Fruit fly (Drosophila melanogaster) whole organism, embryonic: Measurements from ENCODE around the gene CG13896.
A peak's percentile ranks its signal among the peaks of the same experiment; 100 is the strongest.

ENCODE experiments used
- CG10565 ChIP-seq: fragments of 200-800 bp; sonication (Bioruptor generic); optimal IDR thresholded peaks from 3 replicates; lab custom pipeline; 2016; ENCODE audit warnings: missing biosample characterization, mild to moderate bottlenecking, missing genetic modification characterization
- CG10979 ChIP-seq: fragments of 200-800 bp; sonication (Bioruptor generic); optimal IDR thresholded peaks from 2 replicates; lab custom pipeline; 2018; ENCODE audit warnings: missing biosample characterization, mild to moderate bottlenecking, missing genetic modification characterization, moderate library complexity
- CG11696 ChIP-seq: fragments of 200-800 bp; sonication (Bioruptor generic); IDR thresholded peaks from 2 replicates; pipeline ENCODE4 v1.3.6; 2022; ENCODE audit warnings: missing biosample characterization, missing genetic modification characterization
- CG12659 ChIP-seq: fragments of 200-800 bp; sonication (Bioruptor generic); optimal IDR thresholded peaks from 3 replicates; lab custom pipeline; 2017; ENCODE audit warnings: mild to moderate bottlenecking, missing biosample characterization, missing genetic modification reagents, missing genetic modification characterization
- CG13296 ChIP-seq: fragments of 200-800 bp; sonication (Bioruptor generic); optimal IDR thresholded peaks from 3 replicates; lab custom pipeline; 2018; ENCODE audit warnings: missing biosample characterization, mild to moderate bottlenecking, missing genetic modification characterization
- CG14710 ChIP-seq: fragments of 200-800 bp; sonication (Bioruptor generic); optimal IDR thresholded peaks from 3 replicates; lab custom pipeline; 2019; ENCODE audit warnings: missing biosample characterization, mild to moderate bottlenecking, missing genetic modification characterization, moderate library complexity
- CG17802 ChIP-seq: fragments of 200-800 bp; sonication (Bioruptor generic); optimal IDR thresholded peaks from 2 replicates; lab custom pipeline; 2018; ENCODE audit warnings: missing biosample characterization, mild to moderate bottlenecking, missing genetic modification characterization, moderate library complexity
- CG18262 ChIP-seq: fragments of 200-800 bp; optimal IDR thresholded peaks from 3 replicates; lab custom pipeline; 2019; ENCODE audit warnings: missing biosample characterization, mild to moderate bottlenecking, missing genetic modification characterization, moderate library complexity
- CG31224 ChIP-seq: fragments of 200-800 bp; sonication (Bioruptor generic); IDR thresholded peaks from 2 replicates; pipeline ENCODE4 v1.3.6; 2022; ENCODE audit warnings: missing biosample characterization, missing genetic modification characterization
- CG33557 ChIP-seq: fragments of 200-800 bp; sonication (Bioruptor generic); optimal IDR thresholded peaks from 2 replicates; lab custom pipeline; 2019; ENCODE audit warnings: missing biosample characterization, mild to moderate bottlenecking, missing genetic modification characterization, moderate library complexity
- CG3847 ChIP-seq: fragments of 200-800 bp; sonication (Bioruptor generic); IDR thresholded peaks from 2 replicates; pipeline ENCODE4 v1.3.6; 2022; ENCODE audit warnings: missing biosample characterization, missing genetic modification characterization
- CG6175 ChIP-seq: fragments of 200-800 bp; sonication (Bioruptor generic); IDR thresholded peaks from 3 replicates; pipeline ENCODE4 v1.3.6; 2022; ENCODE audit warnings: missing biosample characterization, missing genetic modification characterization
- CG6683 ChIP-seq: fragments of 200-800 bp; sonication (Bioruptor generic); optimal IDR thresholded peaks from 2 replicates; lab custom pipeline; 2017; ENCODE audit warnings: missing biosample characterization, mild to moderate bottlenecking, missing genetic modification characterization, missing genetic modification reagents
- CG8290 ChIP-seq, 3 experiments: fragments of 200-800 bp; sonication (Bioruptor generic); optimal IDR thresholded peaks; 2 replicates each; lab custom pipeline; 2016 to 2019; ENCODE audit warnings: missing biosample characterization in 3 of 3, missing genetic modification characterization in 3 of 3, mild to moderate bottlenecking in 2 of 3, moderate library complexity in 1 of 3
- CG9797 ChIP-seq: fragments of 200-800 bp; sonication (Bioruptor generic); optimal IDR thresholded peaks from 3 replicates; lab custom pipeline; 2018; ENCODE audit warnings: missing biosample characterization, mild to moderate bottlenecking, missing genetic modification characterization
- CG9817 ChIP-seq: fragments of 200-800 bp; sonication (Bioruptor generic); optimal IDR thresholded peaks from 2 replicates; lab custom pipeline; 2018; ENCODE audit warnings: missing biosample characterization, mild to moderate bottlenecking, missing genetic modification characterization, moderate library complexity
- CTCF ChIP-seq: fragments of 200-800 bp; sonication (Bioruptor generic); optimal IDR thresholded peaks from 2 replicates; lab custom pipeline; 2017; ENCODE audit warnings: missing biosample characterization, mild to moderate bottlenecking, missing genetic modification characterization, moderate library complexity
- Dip2 ChIP-seq: fragments of 200-800 bp; sonication (Bioruptor generic); IDR thresholded peaks from 2 replicates; pipeline ENCODE4 v1.3.6; 2022; ENCODE audit warnings: missing biosample characterization, missing genetic modification characterization
- Dp ChIP-seq: fragments of 200-800 bp; sonication (Bioruptor generic); optimal IDR thresholded peaks from 2 replicates; lab custom pipeline; 2018; ENCODE audit warnings: missing biosample characterization, mild to moderate bottlenecking, missing genetic modification characterization, moderate library complexity
- Ets65A ChIP-seq: fragments of 200-800 bp; sonication (Bioruptor generic); peaks from one replicate; lab custom pipeline; 2016; ENCODE audit warnings: missing biosample characterization, missing genetic modification characterization
- HHEX ChIP-seq: fragments of 200-800 bp; sonication (Bioruptor generic); optimal IDR thresholded peaks from 3 replicates; lab custom pipeline; 2017; ENCODE audit warnings: missing biosample characterization, mild to moderate bottlenecking, missing genetic modification characterization, missing genetic modification reagents
- Hr51 ChIP-seq, 2 experiments: fragments of 200-800 bp; sonication (Bioruptor generic); optimal IDR thresholded peaks; 2 replicates in 1 of 2; 3 replicates in 1 of 2; lab custom pipeline; 2016 to 2018; ENCODE audit warnings: missing biosample characterization in 2 of 2, missing genetic modification characterization in 2 of 2, mild to moderate bottlenecking in 1 of 2, moderate library complexity in 1 of 2
- Nf-YB ChIP-seq: fragments of 200-800 bp; sonication (Bioruptor generic); optimal IDR thresholded peaks from 3 replicates; lab custom pipeline; 2019; ENCODE audit warnings: missing biosample characterization, mild to moderate bottlenecking, missing genetic modification characterization, moderate library complexity
- PHDP ChIP-seq: fragments of 200-800 bp; sonication (Bioruptor generic); optimal IDR thresholded peaks from 3 replicates; lab custom pipeline; 2018; ENCODE audit warnings: missing biosample characterization, mild to moderate bottlenecking, missing genetic modification characterization, moderate library complexity
- Sry-β ChIP-seq: fragments of 200-800 bp; sonication (Bioruptor generic); optimal IDR thresholded peaks from 2 replicates; lab custom pipeline; 2018; ENCODE audit warnings: missing biosample characterization, mild to moderate bottlenecking, missing genetic modification characterization, moderate library complexity
- Usf ChIP-seq: fragments of 200-800 bp; sonication (Bioruptor generic); optimal IDR thresholded peaks from 2 replicates; lab custom pipeline; 2017; ENCODE audit warnings: missing genotype, missing biosample characterization, missing genetic modification characterization
- Xrp1 ChIP-seq: fragments of 200-800 bp; sonication (Bioruptor generic); IDR thresholded peaks from 2 replicates; pipeline ENCODE4 v1.3.6; 2022; ENCODE audit warnings: missing biosample characterization, missing genetic modification characterization
- bbx ChIP-seq: fragments of 200-800 bp; sonication (Bioruptor generic); IDR thresholded peaks from 2 replicates; pipeline ENCODE4 v1.3.6; 2022; ENCODE audit warnings: missing biosample characterization, missing genetic modification characterization; ENCODE audit not compliant: partially characterized antibody
- bsh ChIP-seq, 2 experiments: fragments of 200-800 bp; sonication (Bioruptor generic); optimal IDR thresholded peaks; 2 replicates each; lab custom pipeline; 2017 to 2018; ENCODE audit warnings: mild to moderate bottlenecking in 2 of 2, missing biosample characterization in 2 of 2, missing genetic modification characterization in 2 of 2, moderate library complexity in 1 of 2
- cas ChIP-seq: fragments of 200-800 bp; sonication (Bioruptor generic); IDR thresholded peaks from 2 replicates; pipeline ENCODE4 v1.3.6; 2022; ENCODE audit warnings: missing biosample characterization, missing genetic modification characterization
- cato ChIP-seq: fragments of 200-800 bp; sonication (Bioruptor generic); optimal IDR thresholded peaks from 2 replicates; lab custom pipeline; 2016; ENCODE audit warnings: missing biosample characterization, missing genetic modification characterization, borderline replicate concordance
- caup ChIP-seq: fragments of 200-800 bp; sonication (Bioruptor generic); optimal IDR thresholded peaks from 3 replicates; lab custom pipeline; 2017; ENCODE audit warnings: missing biosample characterization, mild to moderate bottlenecking, missing genetic modification characterization, moderate library complexity; ENCODE audit not compliant: severe bottlenecking
- chm ChIP-seq: fragments of 200-800 bp; sonication (Bioruptor generic); IDR thresholded peaks from 2 replicates; pipeline ENCODE4 v1.3.6; 2022; ENCODE audit warnings: missing biosample characterization, missing genetic modification characterization
- grau ChIP-seq: fragments of 200-800 bp; optimal IDR thresholded peaks from 3 replicates; lab custom pipeline; 2019; ENCODE audit warnings: missing biosample characterization, mild to moderate bottlenecking, missing genetic modification characterization, moderate library complexity
- hb ChIP-seq: fragments of 200-800 bp; sonication (Bioruptor generic); IDR thresholded peaks from 3 replicates; pipeline ENCODE4 v1.3.6; 2022; ENCODE audit warnings: missing biosample characterization, missing genetic modification characterization; ENCODE audit not compliant: partially characterized antibody
- hkb ChIP-seq, 2 experiments: fragments of 200-800 bp in 1 of 2; fragments of >200 bp in 1 of 2; sonication (Bioruptor generic) in 1 of 2; IDR thresholded peaks in 1 of 2; optimal IDR thresholded peaks in 1 of 2; 2 replicates each; pipeline versions ENCODE4 v1.3.6 to Lab custom; 2017 to 2022; ENCODE audit warnings: missing biosample characterization in 1 of 2, missing genetic modification characterization in 1 of 2
- ken ChIP-seq: fragments of 200-800 bp; sonication (Bioruptor generic); IDR thresholded peaks from 3 replicates; pipeline ENCODE4 v1.3.6; 2022; ENCODE audit warnings: missing biosample characterization, missing genetic modification characterization
- lab ChIP-seq: fragments of 200-800 bp; sonication (Bioruptor generic); optimal IDR thresholded peaks from 3 replicates; lab custom pipeline; 2017; ENCODE audit warnings: missing biosample characterization, missing genetic modification characterization, mild to moderate bottlenecking, moderate library complexity, missing genetic modification reagents
- lbe ChIP-seq: fragments of 200-800 bp; sonication (Bioruptor generic); optimal IDR thresholded peaks from 2 replicates; lab custom pipeline; 2016; ENCODE audit warnings: missing biosample characterization, mild to moderate bottlenecking, missing genetic modification characterization
- nerfin-2 ChIP-seq: fragments of 200-800 bp; sonication (Bioruptor generic); IDR thresholded peaks from 2 replicates; pipeline ENCODE4 v1.3.6; 2022; ENCODE audit warnings: missing biosample characterization, missing genetic modification characterization; ENCODE audit not compliant: partially characterized antibody
- otp ChIP-seq: fragments of 200-800 bp; sonication (Bioruptor generic); IDR thresholded peaks from 3 replicates; pipeline ENCODE4, ENCODE4 v1.3.6; 2022; ENCODE audit warnings: missing biosample characterization, missing genetic modification characterization
- p53 ChIP-seq: fragments of 200-800 bp; sonication (Bioruptor generic); optimal IDR thresholded peaks from 2 replicates; lab custom pipeline; 2016; ENCODE audit warnings: missing biosample characterization, missing genetic modification characterization
- run ChIP-seq: fragments of 200-800 bp; sonication (Bioruptor generic); optimal IDR thresholded peaks from 3 replicates; lab custom pipeline; 2018; ENCODE audit warnings: missing biosample characterization, mild to moderate bottlenecking, missing genetic modification characterization
- sd ChIP-seq: fragments of 200-800 bp; sonication (Bioruptor generic); optimal IDR thresholded peaks from 3 replicates; lab custom pipeline; 2018; ENCODE audit warnings: missing biosample characterization, mild to moderate bottlenecking, missing genetic modification characterization, moderate library complexity
- sob ChIP-seq: fragments of 200-800 bp; sonication (Bioruptor generic); IDR thresholded peaks from 2 replicates; pipeline ENCODE4 v1.3.6; 2022; ENCODE audit warnings: missing biosample characterization, missing genetic modification characterization
- tap ChIP-seq: fragments of 200-800 bp; optimal IDR thresholded peaks from 3 replicates; lab custom pipeline; 2019; ENCODE audit warnings: missing biosample characterization, mild to moderate bottlenecking, missing genetic modification characterization, moderate library complexity
- zf30C ChIP-seq: fragments of 200-800 bp; sonication (Bioruptor generic); optimal IDR thresholded peaks from 3 replicates; lab custom pipeline; 2018; ENCODE audit warnings: missing biosample characterization, mild to moderate bottlenecking, missing genetic modification characterization

Gene CG13896

DNA sequence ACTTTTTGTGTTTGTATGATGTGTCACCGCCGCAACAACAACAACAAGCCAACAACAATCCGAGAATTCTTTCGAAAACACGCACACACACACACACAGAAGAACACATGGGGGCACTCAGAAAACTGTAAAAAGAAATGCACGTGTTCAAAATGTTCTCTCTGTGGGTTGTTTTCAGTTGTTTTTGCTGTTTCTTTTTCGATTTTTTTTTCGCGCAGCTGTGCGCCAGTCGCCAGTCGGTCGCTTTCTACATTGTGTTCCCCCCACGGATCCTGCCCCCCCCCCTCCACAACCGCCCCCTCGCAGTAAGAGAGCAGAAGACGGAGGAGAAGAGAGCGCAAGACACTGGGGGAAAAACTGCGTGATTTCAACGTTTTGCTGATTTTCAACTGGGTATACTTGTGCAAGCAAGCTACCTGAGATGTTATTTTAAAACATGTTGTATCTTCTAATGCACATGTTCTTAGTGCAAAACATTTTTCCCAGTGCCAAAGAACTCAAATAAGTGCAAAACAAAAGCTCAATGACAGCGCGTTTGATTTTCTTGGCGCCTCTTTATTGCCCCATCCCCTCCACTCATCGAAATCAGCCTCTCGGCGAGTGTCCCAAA lies 40.0 kb upstream of the CG13896 start (continued):
- peak; percentile 35; the same call in 1 of the 3 replicates for TF ChIP-seq ken
- no peak for TF ChIP-seq p53
- TF ChIP-seq chm (GFP tag; lab: Robert Waterston, UW), result no peak; the same call in 1 of the 2 replicates
- no peak for TF ChIP-seq PHDP (tag; lab: Kevin White, UChicago)
- TF ChIP-seq tap (tag; lab: Kevin White, UChicago), result peak; percentile 17
- TF ChIP-seq CG17802 (tag; lab: Kevin White, UChicago), result no peak
- no peak for TF ChIP-seq Usf (GFP tag; lab: Kevin White, UChicago)
- TF ChIP-seq Dip2, result no peak
- no peak for TF ChIP-seq CG33557 (GFP tag; lab: Kevin White, UChicago)
- peak; percentile 18; the same call in 1 of the 2 replicates for TF ChIP-seq Xrp1
- peak; percentile 35 for TF ChIP-seq sd (tag; lab: Kevin White, UChicago)
- TF ChIP-seq CG6683, result no peak
- TF ChIP-seq sob (GFP tag; lab: Robert Waterston, UW), result peak; percentile 66; the same call in 1 of the 2 replicates
- TF ChIP-seq CG18262, result peak; percentile 8
- TF ChIP-seq bbx (GFP tag; lab: Robert Waterston, UW), result no peak
- no peak for TF ChIP-seq CTCF (GFP tag; lab: Kevin White, UChicago)
- peak; percentile 44 for TF ChIP-seq zf30C (GFP tag; lab: Kevin White, UChicago)
- peak in 1 of 2 experiments; percentile 28 for TF ChIP-seq Hr51 (GFP tag; optimal IDR thresholded peaks at IDR 0.05; lab: Kevin White, UChicago)
- peak; percentile 6 for TF ChIP-seq grau (tag; lab: Kevin White, UChicago)
- TF ChIP-seq CG9817 (tag; lab: Kevin White, UChicago), result peak; percentile 43
- TF ChIP-seq CG31224, result peak; percentile 38; the same call in 1 of the 2 replicates
- TF ChIP-seq Nf-YB (GFP tag; lab: Kevin White, UChicago), result no peak
- TF ChIP-seq bsh (GFP tag; optimal IDR thresholded peaks at IDR 0.05; lab: Kevin White, UChicago), result peak; percentile 5 to 19
- TF ChIP-seq CG14710 (tag; lab: Kevin White, UChicago), result no peak
- 0 out of 2 replicates have a peak, but pooled peaks have one; percentile 31 for TF ChIP-seq CG11696 (GFP tag; lab: Robert Waterston, UW)
- peak; percentile 23; the same call in 1 of the 2 replicates for TF ChIP-seq CG3847 (GFP tag; lab: Robert Waterston, UW)
- TF ChIP-seq cas (GFP tag; lab: Robert Waterston, UW), result 0 out of 2 replicates have a peak, but pooled peaks have one; percentile 13
- TF ChIP-seq hkb (optimal IDR thresholded peaks at IDR 0.05; lab: Kevin White, UChicago), result no peak
- TF ChIP-seq hkb (GFP tag; IDR thresholded peaks at IDR 0.05; lab: Robert Waterston, UW), result peak; percentile 35
- TF ChIP-seq caup (GFP tag; lab: Kevin White, UChicago), result peak; percentile 18
- TF ChIP-seq CG10565 (GFP tag; lab: Kevin White, UChicago), result no peak
- peak; percentile 41 for TF ChIP-seq lab (GFP tag; lab: Kevin White, UChicago)
- TF ChIP-seq CG9797 (GFP tag; lab: Kevin White, UChicago), result no peak
- peak; percentile 24; the same call in 1 of the 3 replicates for TF ChIP-seq otp (GFP tag; lab: Robert Waterston, UW)
- no peak for TF ChIP-seq CG8290 (GFP tag; optimal IDR thresholded peaks at IDR 0.05; lab: Kevin White, UChicago)
- TF ChIP-seq CG8290 (tag; optimal IDR thresholded peaks at IDR 0.05; lab: Kevin White, UChicago), result peak in 1 of 2 experiments; percentile 70
- TF ChIP-seq HHEX (GFP tag; lab: Kevin White, UChicago), result peak; percentile 43
- no peak for TF ChIP-seq Dp
- TF ChIP-seq nerfin-2 (GFP tag; lab: Robert Waterston, UW), result no peak
- TF ChIP-seq Sry-β (GFP tag; lab: Kevin White, UChicago), result no peak
- TF ChIP-seq CG6175 (GFP tag; lab: Robert Waterston, UW), result peak; percentile 59; the same call in 1 of the 3 replicates
- TF ChIP-seq Ets65A, result peak; percentile 79
- no peak for TF ChIP-seq cato
- TF ChIP-seq CG10979 (tag; lab: Kevin White, UChicago), result peak; percentile 11
- TF ChIP-seq CG13296 (GFP tag; lab: Kevin White, UChicago), result peak; percentile 8
- TF ChIP-seq hb (GFP tag; lab: Robert Waterston, UW), result no peak
- TF ChIP-seq run (tag; lab: Kevin White, UChicago), result no peak
- no peak for TF ChIP-seq lbe
- peak; percentile 25 for TF ChIP-seq CG12659 (GFP tag; lab: Kevin White, UChicago)
